Worm (Caenorhabditis elegans) whole organism, L3 larva: ENCODE measurements around the gene usp-33.

Experiments used
- R02D3.7 ChIP-seq: fragments of 150-350 bp; optimal IDR thresholded peaks from 2 replicates; lab custom pipeline; 2014; ENCODE audit warnings: missing biosample characterization, missing genetic modification characterization
- ZK546.5 ChIP-seq: sonication (generic microtip); optimal IDR thresholded peaks from 2 replicates; lab custom pipeline; 2017; ENCODE audit warnings: missing biosample characterization, missing genetic modification characterization
- aly-2 ChIP-seq: fragments of 150-350 bp; optimal IDR thresholded peaks from 2 replicates; lab custom pipeline; 2014; ENCODE audit warnings: missing biosample characterization, missing genetic modification characterization
- ceh-16 ChIP-seq: sonication (generic microtip); optimal IDR thresholded peaks from 2 replicates; lab custom pipeline; 2017; ENCODE audit warnings: missing biosample characterization, missing genetic modification characterization
- ceh-28 ChIP-seq: fragments of 150-350 bp; optimal IDR thresholded peaks from 2 replicates; lab custom pipeline; 2014; ENCODE audit warnings: missing biosample characterization, missing genetic modification reagents, missing genetic modification characterization
- ceh-82 ChIP-seq: fragments of 150-350 bp; optimal IDR thresholded peaks from 2 replicates; lab custom pipeline; 2014; ENCODE audit warnings: missing biosample characterization, missing genetic modification characterization
- egl-27 ChIP-seq: sonication (generic microtip); optimal IDR thresholded peaks from 4 replicates; lab custom pipeline; 2017; ENCODE audit warnings: missing biosample characterization, missing genetic modification reagents, missing genetic modification characterization
- egl-5 ChIP-seq: fragments of 150-350 bp; optimal IDR thresholded peaks from 2 replicates; lab custom pipeline; 2017; ENCODE audit warnings: missing biosample characterization, missing genetic modification reagents, missing genetic modification characterization, inconsistent platforms
- elt-1 ChIP-seq: fragments of 150-350 bp; optimal IDR thresholded peaks from 2 replicates; lab custom pipeline; 2014; ENCODE audit warnings: missing biosample characterization, missing genetic modification characterization
- elt-3 ChIP-seq, 3 experiments: fragments of 150-350 bp in 1 of 3; sonication (generic microtip) in 2 of 3; optimal IDR thresholded peaks; 2 replicates in 2 of 3; 4 replicates in 1 of 3; lab custom pipeline; 2014 to 2017; ENCODE audit warnings: missing biosample characterization in 3 of 3, missing genetic modification characterization in 3 of 3
- fkh-10 ChIP-seq: sonication (generic microtip); optimal IDR thresholded peaks from 2 replicates; lab custom pipeline; 2017; ENCODE audit warnings: missing biosample characterization, missing genetic modification reagents, missing genetic modification characterization
- fkh-2 ChIP-seq: fragments of 150-350 bp; optimal IDR thresholded peaks from 2 replicates; lab custom pipeline; 2014; ENCODE audit warnings: missing biosample characterization, missing genetic modification reagents, missing genetic modification characterization
- fos-1 ChIP-seq: fragments of 150-350 bp; optimal IDR thresholded peaks from 2 replicates; lab custom pipeline; 2014; ENCODE audit warnings: missing biosample characterization, missing genetic modification characterization
- hmg-11 ChIP-seq: sonication (generic microtip); optimal IDR thresholded peaks from 2 replicates; lab custom pipeline; 2016; ENCODE audit warnings: missing genetic modification characterization, missing compliant biosample characterization
- lin-15B ChIP-seq: fragments of 150-350 bp; optimal IDR thresholded peaks from 2 replicates; lab custom pipeline; 2014; ENCODE audit warnings: missing biosample characterization, missing genetic modification characterization
- lin-39 ChIP-seq: fragments of 150-350 bp; optimal IDR thresholded peaks from 2 replicates; lab custom pipeline; 2018; ENCODE audit warnings: missing biosample characterization, missing genetic modification reagents, missing genetic modification characterization
- lsy-12 ChIP-seq: sonication (generic microtip); optimal IDR thresholded peaks from 2 replicates; lab custom pipeline; 2016; ENCODE audit warnings: mild to moderate bottlenecking, missing genetic modification characterization, missing compliant biosample characterization
- mml-1 ChIP-seq: fragments of 150-350 bp; sonication (generic microtip); optimal IDR thresholded peaks from 3 replicates; lab custom pipeline; 2014; ENCODE audit warnings: missing biosample characterization, missing genetic modification characterization
- nfya-1 ChIP-seq: sonication (generic microtip); optimal IDR thresholded peaks from 2 replicates; lab custom pipeline; 2017; ENCODE audit warnings: missing genetic modification characterization, mild to moderate bottlenecking, missing compliant biosample characterization, antibody characterized with exemption, moderate library complexity; ENCODE audit not compliant: insufficient read depth
- nhr-12 ChIP-seq: fragments of 150-350 bp; optimal IDR thresholded peaks from 2 replicates; lab custom pipeline; 2014; ENCODE audit warnings: missing biosample characterization, missing genetic modification characterization
- nhr-23 ChIP-seq: fragments of 150-350 bp; optimal IDR thresholded peaks from 2 replicates; lab custom pipeline; 2014; ENCODE audit warnings: missing biosample characterization, missing genetic modification reagents, missing genetic modification characterization
- nhr-25 ChIP-seq: sonication (generic microtip); optimal IDR thresholded peaks from 2 replicates; lab custom pipeline; 2017; ENCODE audit warnings: missing biosample characterization, missing genetic modification characterization
- nhr-28 ChIP-seq: fragments of 150-350 bp; optimal IDR thresholded peaks from 2 replicates; lab custom pipeline; 2014; ENCODE audit warnings: missing biosample characterization, missing genetic modification characterization
- nhr-43 ChIP-seq: sonication (generic microtip); optimal IDR thresholded peaks from 2 replicates; lab custom pipeline; 2016; ENCODE audit warnings: mild to moderate bottlenecking, missing genetic modification characterization, missing compliant biosample characterization; ENCODE audit not compliant: poor library complexity, severe bottlenecking
- nhr-67 ChIP-seq: fragments of 150-350 bp; optimal IDR thresholded peaks from 2 replicates; lab custom pipeline; 2014; ENCODE audit warnings: missing biosample characterization, missing genetic modification characterization
- nhr-76 ChIP-seq: fragments of 150-350 bp; sonication (generic microtip); optimal IDR thresholded peaks from 5 replicates; lab custom pipeline; 2014; ENCODE audit warnings: missing biosample characterization, missing genetic modification characterization
- nhr-77 ChIP-seq: fragments of 150-350 bp; optimal IDR thresholded peaks from 2 replicates; lab custom pipeline; 2014; ENCODE audit warnings: missing biosample characterization, missing genetic modification characterization
- sea-2 ChIP-seq: fragments of 150-350 bp; sonication (generic microtip); optimal IDR thresholded peaks from 4 replicates; lab custom pipeline; 2014; ENCODE audit warnings: missing biosample characterization, missing genetic modification reagents, missing genetic modification characterization
- skn-1 ChIP-seq: fragments of 150-350 bp; optimal IDR thresholded peaks from 2 replicates; lab custom pipeline; 2014; ENCODE audit warnings: missing biosample characterization, missing genetic modification characterization
- snpc-4 ChIP-seq: fragments of 150-350 bp; optimal IDR thresholded peaks from 2 replicates; lab custom pipeline; 2014; ENCODE audit warnings: missing biosample characterization, missing genetic modification characterization
- tbx-2 ChIP-seq: sonication (generic microtip); optimal IDR thresholded peaks from 2 replicates; lab custom pipeline; 2016; ENCODE audit warnings: mild to moderate bottlenecking, missing genetic modification characterization, missing compliant biosample characterization
- unc-39 ChIP-seq: sonication (generic microtip); optimal IDR thresholded peaks from 4 replicates; lab custom pipeline; 2017; ENCODE audit warnings: missing biosample characterization, missing genetic modification characterization
- unc-62 ChIP-seq: fragments of 150-350 bp; sonication (generic microtip); optimal IDR thresholded peaks from 4 replicates; lab custom pipeline; 2014; ENCODE audit warnings: missing biosample characterization, missing genetic modification reagents, missing genetic modification characterization
- zag-1 ChIP-seq: fragments of 150-350 bp; optimal IDR thresholded peaks from 2 replicates; lab custom pipeline; 2014; ENCODE audit warnings: missing biosample characterization, missing genetic modification characterization
- ztf-11 ChIP-seq: fragments of 150-350 bp; optimal IDR thresholded peaks from 2 replicates; lab custom pipeline; 2014; ENCODE audit warnings: missing biosample characterization, missing genetic modification characterization

The usp-33 gene

ce11 chrX:15552024-15552769 lies 39.0 kb upstream of the usp-33 start:
- TF ChIP-seq nhr-77 (no peak), fkh-2 (tag; lab: Kevin White, UChicago) (no peak), mml-1 (tag; lab: Kevin White, UChicago) (no peak), unc-62 (no peak), ZK546.5 (tag; lab: Kevin White, UChicago) (no peak), lsy-12 (tag; lab: Kevin White, UChicago) (no peak), ceh-16 (tag; lab: Kevin White, UChicago) (no peak), elt-3 (tag; optimal IDR thresholded peaks at IDR 0.05; lab: Kevin White, UChicago) (no peak)

ce11 chrX:15554910-15555309 lies 36.3 kb upstream of the usp-33 start:
- TF ChIP-seq nfya-1 (tag; lab: Kevin White, UChicago): peak; percentile 26
- no peak for TF ChIP-seq ceh-28 (tag; lab: Kevin White, UChicago)
- TF ChIP-seq nhr-12 (tag; lab: Kevin White, UChicago): no peak

ce11 chrX:15555529-15555928 lies 35.6 kb upstream of the usp-33 start:
- TF ChIP-seq unc-39 (tag; lab: Kevin White, UChicago) (no peak), lin-39 (peak; percentile 2)

DNA sequence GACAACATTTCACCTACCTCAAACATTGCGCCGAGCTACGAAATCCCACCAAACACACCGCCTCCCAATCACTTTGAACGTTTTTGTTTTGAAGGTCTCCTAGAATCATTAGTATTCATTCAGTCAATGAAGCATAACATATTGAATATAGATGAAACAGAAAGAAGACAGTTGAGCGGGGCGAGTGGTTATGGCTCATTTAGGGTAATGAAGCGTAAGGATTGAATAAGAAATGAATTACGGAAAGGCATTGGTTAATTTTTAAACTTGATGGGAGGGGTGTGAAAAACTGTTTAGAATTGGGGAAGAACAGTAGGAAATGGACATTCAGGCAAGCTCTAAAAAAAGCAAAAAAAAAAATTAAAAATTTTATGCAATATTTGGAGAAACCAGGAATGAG lies 33.3 kb upstream of the usp-33 start, which contains the start of gene lron-3:
Gene lron-3 (minus strand): TSS at position 101 of the 400 bp plus-strand sequence.
- TF ChIP-seq lsy-12 (tag; lab: Kevin White, UChicago): no peak
- TF ChIP-seq mml-1 (tag; lab: Kevin White, UChicago): no peak
- TF ChIP-seq skn-1 (tag; lab: Kevin White, UChicago): no peak
- TF ChIP-seq nhr-43 (tag; lab: Kevin White, UChicago): no peak
- TF ChIP-seq zag-1 (tag; lab: Kevin White, UChicago): no peak
- no peak for TF ChIP-seq egl-5 (tag; lab: Kevin White, UChicago)
- TF ChIP-seq snpc-4 (tag; lab: Kevin White, UChicago): no peak
- TF ChIP-seq nhr-77: no peak
- TF ChIP-seq, all 47 proteins: peak for 0

ce11 chrX:15559473-15559872 lies 31.7 kb upstream of the usp-33 start:
- TF ChIP-seq ZK546.5 (tag; lab: Kevin White, UChicago) (no peak), tbx-2 (tag; lab: Kevin White, UChicago) (no peak), nfya-1 (tag; lab: Kevin White, UChicago) (no peak), snpc-4 (tag; lab: Kevin White, UChicago) (peak; percentile 40), fos-1 (tag; lab: Kevin White, UChicago) (no peak), ceh-82 (no peak), nhr-23 (tag; lab: Kevin White, UChicago) (no peak), skn-1 (tag; lab: Kevin White, UChicago) (no peak)

DNA sequence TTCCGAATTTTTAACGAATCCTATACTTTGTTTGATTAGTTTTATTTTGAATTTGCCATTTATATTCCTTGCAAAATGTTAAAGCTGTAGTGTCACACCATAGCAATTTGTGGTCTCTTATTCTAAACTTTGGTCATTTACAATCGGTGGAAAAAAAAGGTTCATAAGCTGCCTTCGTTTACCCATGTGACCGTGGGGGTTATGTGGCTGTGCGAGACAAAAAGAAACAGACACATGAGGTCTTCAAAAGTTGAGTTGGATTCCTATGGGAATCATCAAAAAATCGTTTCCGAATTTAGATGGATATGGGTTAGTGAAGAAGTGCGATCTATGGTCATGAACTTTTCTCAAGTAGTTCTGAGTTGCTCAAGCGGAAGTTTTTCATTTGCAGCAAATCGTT lies 26.8 kb upstream of the usp-33 start:
- no peak for TF ChIP-seq hmg-11 (tag; lab: Kevin White, UChicago)
- TF ChIP-seq egl-27 (tag; lab: Kevin White, UChicago): no peak
- TF ChIP-seq skn-1 (tag; lab: Kevin White, UChicago): no peak
- peak; percentile 16 for TF ChIP-seq nfya-1 (tag; lab: Kevin White, UChicago)
- no peak for TF ChIP-seq nhr-76 (tag; lab: Kevin White, UChicago)
- no peak for TF ChIP-seq tbx-2 (tag; lab: Kevin White, UChicago)
- no peak for TF ChIP-seq ztf-11 (tag; lab: Kevin White, UChicago)
- TF ChIP-seq ceh-28 (tag; lab: Kevin White, UChicago): no peak
- TF ChIP-seq lin-39: peak; percentile 59
- no peak for TF ChIP-seq nhr-25 (tag; lab: Kevin White, UChicago)

ce11 chrX:15566640-15567039 lies 24.5 kb upstream of the usp-33 start:
- peak; percentile 87 for TF ChIP-seq hmg-11 (tag; lab: Kevin White, UChicago)
- TF ChIP-seq nhr-43 (tag; lab: Kevin White, UChicago): no peak
- TF ChIP-seq zag-1 (tag; lab: Kevin White, UChicago): no peak
- no peak for TF ChIP-seq aly-2 (tag; lab: Kevin White, UChicago)
- TF ChIP-seq egl-5 (tag; lab: Kevin White, UChicago): no peak
- no peak for TF ChIP-seq ceh-16 (tag; lab: Kevin White, UChicago)
- TF ChIP-seq sea-2 (GFP tag; lab: Kevin White, UChicago): peak; percentile 59
- peak; percentile 11 for TF ChIP-seq lsy-12 (tag; lab: Kevin White, UChicago)
- no peak for TF ChIP-seq elt-1 (tag; lab: Kevin White, UChicago)
- TF ChIP-seq nfya-1 (tag; lab: Kevin White, UChicago): peak; percentile 67
- TF ChIP-seq nhr-67: no peak
- no peak for TF ChIP-seq skn-1 (tag; lab: Kevin White, UChicago)
- no peak for TF ChIP-seq tbx-2 (tag; lab: Kevin White, UChicago)
- peak; percentile 51 for TF ChIP-seq fkh-10 (GFP tag; lab: Kevin White, UChicago)
- no peak for TF ChIP-seq lin-15B (tag; lab: Kevin White, UChicago)
- TF ChIP-seq unc-62: no peak
- peak; percentile 22 for TF ChIP-seq snpc-4 (tag; lab: Kevin White, UChicago)
- TF ChIP-seq R02D3.7: no peak
- peak; percentile 67 for TF ChIP-seq lin-39
- no peak for TF ChIP-seq nhr-28
- TF ChIP-seq ceh-82: no peak
